Worm (Caenorhabditis elegans) whole organism, L4/young adult: ENCODE data around the gene lin-18.

Experiments used
- W03F9.2 ChIP-seq: fragments of 150-350 bp; optimal IDR thresholded peaks from 2 replicates; lab custom pipeline; 2014; ENCODE audit warnings: missing biosample characterization, missing genetic modification characterization
- dao-5 ChIP-seq: sonication (generic microtip); optimal IDR thresholded peaks from 2 replicates; lab custom pipeline; 2016; ENCODE audit warnings: missing genotype, missing genetic modification characterization, moderate library complexity, missing compliant biosample characterization
- him-1 ChIP-seq: sonication (generic microtip); optimal IDR thresholded peaks from 2 replicates; lab custom pipeline; 2016; ENCODE audit warnings: missing genotype, missing genetic modification reagents, missing genetic modification characterization, missing compliant biosample characterization

DNA sequence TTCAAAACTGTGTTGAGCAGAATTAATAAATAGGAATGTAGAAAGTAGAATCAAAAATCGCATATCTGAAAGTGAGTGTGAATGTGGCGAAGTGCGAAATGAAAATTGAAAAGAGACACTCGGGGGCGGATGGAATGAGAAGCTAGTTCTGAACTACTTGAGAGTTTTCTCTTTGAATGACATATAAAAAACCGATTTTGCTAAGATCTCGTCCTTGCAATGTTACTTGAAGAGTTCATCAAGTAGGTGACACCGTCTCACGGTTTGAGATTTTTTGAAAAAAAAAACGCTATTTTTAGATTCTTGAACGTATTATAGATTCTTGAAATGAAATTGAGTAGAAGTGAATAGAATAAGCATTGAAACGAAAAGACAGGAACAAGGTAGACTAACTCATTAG is 8.0 kb downstream of the lin-18 start, which contains the start of gene C16B8.2:
- TF ChIP-seq dao-5 (tag; lab: Kevin White, UChicago) (no peak), him-1 (tag; lab: Kevin White, UChicago) (no peak), W03F9.2 (tag; lab: Kevin White, UChicago) (no peak)
